Worm (Caenorhabditis elegans) whole organism, young adult: ENCODE results near the gene F26D10.13.

Experiments used
- C06A6.2 ChIP-seq: fragments of 200-800 bp; sonication (Bioruptor generic); conservative IDR thresholded peaks from 2 replicates; pipeline ENCODE4 v1.3.6; 2022; ENCODE audit warnings: missing genetic modification characterization, missing compliant biosample characterization
- F10E7.11 ChIP-seq: sonication (generic microtip); optimal IDR thresholded peaks from 2 replicates; lab custom pipeline; 2017; ENCODE audit warnings: mild to moderate bottlenecking, missing genetic modification characterization, moderate library complexity, missing compliant biosample characterization
- F33H1.4 ChIP-seq: fragments of 200-800 bp; sonication (Bioruptor generic); IDR thresholded peaks from 2 replicates; pipeline ENCODE4 v1.3.6; 2022; ENCODE audit warnings: missing genetic modification reagents, missing genetic modification characterization, missing compliant biosample characterization
- F37B4.10 ChIP-seq: fragments of 200-800 bp; sonication (Bioruptor generic); IDR thresholded peaks from 2 replicates; pipeline ENCODE4 v1.3.6; 2022; ENCODE audit warnings: missing genetic modification characterization, missing compliant biosample characterization
- F39B2.1 ChIP-seq: fragments of 200-800 bp; sonication (Bioruptor generic); IDR thresholded peaks from 2 replicates; pipeline ENCODE4 v1.3.6; 2022; ENCODE audit warnings: missing genetic modification reagents, missing genetic modification characterization, missing compliant biosample characterization
- F55B11.4 ChIP-seq: sonication (generic microtip); optimal IDR thresholded peaks from 2 replicates; lab custom pipeline; 2016; ENCODE audit warnings: missing compliant biosample characterization, missing genetic modification characterization, borderline replicate concordance; ENCODE audit not compliant: insufficient read depth
- F57C9.4 ChIP-seq: sonication (generic microtip); optimal IDR thresholded peaks from 2 replicates; lab custom pipeline; 2017; ENCODE audit warnings: mild to moderate bottlenecking, missing genetic modification characterization, missing compliant biosample characterization
- K12H6.12 ChIP-seq: fragments of 200-800 bp; sonication (Bioruptor generic); optimal IDR thresholded peaks from 2 replicates; lab custom pipeline; 2018; ENCODE audit warnings: mild to moderate bottlenecking, missing genetic modification characterization, missing compliant biosample characterization
- T07F8.4 ChIP-seq: sonication (generic microtip); optimal IDR thresholded peaks from 2 replicates; lab custom pipeline; 2016; ENCODE audit warnings: mild to moderate bottlenecking, missing genetic modification characterization, moderate library complexity, missing compliant biosample characterization
- T26A5.8 ChIP-seq: sonication (generic microtip); optimal IDR thresholded peaks from 2 replicates; lab custom pipeline; 2016; ENCODE audit warnings: missing genetic modification characterization, missing compliant biosample characterization
- Y56A3A.18 ChIP-seq: fragments of 200-800 bp; sonication (Bioruptor generic); IDR thresholded peaks from 2 replicates; pipeline ENCODE4 v1.3.6; 2022; ENCODE audit warnings: missing genetic modification reagents, missing genetic modification characterization, missing compliant biosample characterization
- Y79H2A.3 ChIP-seq: fragments of 200-800 bp; sonication (Bioruptor generic); conservative IDR thresholded peaks from 2 replicates; pipeline ENCODE4 v1.3.6; 2022; ENCODE audit warnings: missing genetic modification reagents, missing genetic modification characterization, missing compliant biosample characterization
- attf-3 ChIP-seq: fragments of 200-800 bp; sonication (Bioruptor generic); conservative IDR thresholded peaks from 2 replicates; pipeline ENCODE4 v1.3.6; 2022; ENCODE audit warnings: missing genetic modification reagents, missing genetic modification characterization, missing compliant biosample characterization
- ccch-3 ChIP-seq: fragments of 200-800 bp; sonication (Bioruptor generic); optimal IDR thresholded peaks from 2 replicates; lab custom pipeline; 2018; ENCODE audit warnings: mild to moderate bottlenecking, missing genetic modification characterization, missing compliant biosample characterization
- cebp-2 ChIP-seq: fragments of 200-800 bp; sonication (Bioruptor generic); IDR thresholded peaks from 2 replicates; pipeline ENCODE4 v1.3.6; 2022; ENCODE audit warnings: missing genetic modification characterization, missing compliant biosample characterization
- ceh-40 ChIP-seq: fragments of 200-800 bp; sonication (Bioruptor generic); IDR thresholded peaks from 2 replicates; pipeline ENCODE4 v1.3.6; 2022; ENCODE audit warnings: missing genetic modification characterization, missing compliant biosample characterization
- ceh-58 ChIP-seq: fragments of 200-800 bp; sonication (Bioruptor generic); IDR thresholded peaks from 2 replicates; pipeline ENCODE4 v1.3.6; 2022; ENCODE audit warnings: missing genetic modification characterization, missing compliant biosample characterization
- dox-1 ChIP-seq: fragments of 200-800 bp; sonication (Bioruptor generic); IDR thresholded peaks from 2 replicates; pipeline ENCODE4 v1.3.6; 2022; ENCODE audit warnings: missing genetic modification reagents, missing genetic modification characterization, missing compliant biosample characterization
- dpff-1 ChIP-seq: sonication (generic microtip); optimal IDR thresholded peaks from 2 replicates; lab custom pipeline; 2017; ENCODE audit warnings: mild to moderate bottlenecking, missing genetic modification characterization, missing compliant biosample characterization
- efl-1 ChIP-seq: fragments of 150-350 bp; optimal IDR thresholded peaks from 2 replicates; lab custom pipeline; 2014; ENCODE audit warnings: missing biosample characterization, missing genetic modification reagents, missing genetic modification characterization
- egl-18 ChIP-seq: fragments of 200-800 bp; sonication (Bioruptor generic); IDR thresholded peaks from 2 replicates; pipeline ENCODE4 v1.3.6; 2022; ENCODE audit warnings: missing genetic modification reagents, missing genetic modification characterization, missing compliant biosample characterization
- egl-44 ChIP-seq: fragments of 200-800 bp; sonication (Bioruptor generic); IDR thresholded peaks from 2 replicates; pipeline ENCODE4 v1.3.6; 2022; ENCODE audit warnings: missing genetic modification reagents, missing genetic modification characterization, missing compliant biosample characterization
- hmg-1.2 ChIP-seq: fragments of 200-800 bp; sonication (Bioruptor generic); IDR thresholded peaks from 2 replicates; pipeline ENCODE4 v1.3.6; 2022; ENCODE audit warnings: missing genetic modification reagents, missing genetic modification characterization, missing compliant biosample characterization
- hmg-20 ChIP-seq: fragments of 200-800 bp; sonication (Bioruptor generic); IDR thresholded peaks from 2 replicates; pipeline ENCODE4 v1.3.6; 2022; ENCODE audit warnings: missing genetic modification reagents, missing genetic modification characterization, missing compliant biosample characterization
- hsf-1 ChIP-seq: fragments of 200-800 bp; sonication (Bioruptor generic); IDR thresholded peaks from 2 replicates; pipeline ENCODE4 v1.3.6; 2022; ENCODE audit warnings: missing genetic modification reagents, missing genetic modification characterization, missing compliant biosample characterization
- let-526 ChIP-seq: fragments of 200-800 bp; sonication (Bioruptor generic); IDR thresholded peaks from 2 replicates; pipeline ENCODE4 v1.3.6; 2022; ENCODE audit warnings: missing genetic modification reagents, missing genetic modification characterization, missing compliant biosample characterization
- lin-35 ChIP-seq, 3 experiments: fragments of 150-350 bp in 2 of 3; sonication (generic microtip) in 1 of 3; optimal IDR thresholded peaks; 2 replicates each; lab custom pipeline; 2014 to 2018; ENCODE audit warnings: missing biosample characterization in 3 of 3, missing genetic modification characterization in 3 of 3, missing genetic modification reagents in 3 of 3
- lin-40 ChIP-seq: sonication (generic microtip); optimal IDR thresholded peaks from 2 replicates; lab custom pipeline; 2016; ENCODE audit warnings: missing genetic modification characterization, mild to moderate bottlenecking, missing compliant biosample characterization, missing genotype, missing genetic modification reagents
- lin-54 ChIP-seq: fragments of 200-800 bp; sonication (Bioruptor generic); optimal IDR thresholded peaks from 2 replicates; lab custom pipeline; 2018; ENCODE audit warnings: mild to moderate bottlenecking, missing genetic modification characterization, missing compliant biosample characterization
- lir-1 ChIP-seq: fragments of 200-800 bp; sonication (Bioruptor generic); conservative IDR thresholded peaks from 2 replicates; pipeline ENCODE4 v1.3.6; 2022; ENCODE audit warnings: missing genetic modification reagents, missing genetic modification characterization, missing compliant biosample characterization
- lsl-1 ChIP-seq: fragments of 200-800 bp; sonication (Bioruptor generic); optimal IDR thresholded peaks from 2 replicates; lab custom pipeline; 2018; ENCODE audit warnings: mild to moderate bottlenecking, missing genetic modification characterization, moderate library complexity, missing compliant biosample characterization
- madf-3 ChIP-seq: fragments of 200-800 bp; sonication (Bioruptor generic); IDR thresholded peaks from 2 replicates; pipeline ENCODE4 v1.3.6; 2022; ENCODE audit warnings: missing genetic modification reagents, missing genetic modification characterization, missing compliant biosample characterization
- madf-6 ChIP-seq: fragments of 200-800 bp; sonication (Bioruptor generic); IDR thresholded peaks from 2 replicates; pipeline ENCODE4 v1.3.6; 2022; ENCODE audit warnings: missing genetic modification reagents, missing genetic modification characterization, missing compliant biosample characterization
- madf-8 ChIP-seq: fragments of 200-800 bp; sonication (Bioruptor generic); conservative IDR thresholded peaks from 2 replicates; pipeline ENCODE4 v1.3.6; 2022; ENCODE audit warnings: missing genetic modification reagents, missing genetic modification characterization, missing compliant biosample characterization
- mcd-1 ChIP-seq: fragments of 200-800 bp; sonication (Bioruptor generic); IDR thresholded peaks from 2 replicates; pipeline ENCODE4 v1.3.6; 2022; ENCODE audit warnings: missing genetic modification reagents, missing genetic modification characterization, missing compliant biosample characterization
- mes-4 ChIP-seq: sonication (generic microtip); optimal IDR thresholded peaks from 2 replicates; lab custom pipeline; 2016; ENCODE audit warnings: missing genotype, missing genetic modification characterization, missing compliant biosample characterization
- mxl-1 ChIP-seq: sonication (generic microtip); optimal IDR thresholded peaks from 2 replicates; lab custom pipeline; 2016; ENCODE audit warnings: missing genetic modification characterization, missing compliant biosample characterization
- nfya-2 ChIP-seq: fragments of 200-800 bp; sonication (Bioruptor generic); IDR thresholded peaks from 2 replicates; pipeline ENCODE4 v1.3.6; 2022; ENCODE audit warnings: missing genetic modification reagents, missing genetic modification characterization, missing compliant biosample characterization
- pbrm-1 ChIP-seq: fragments of 200-800 bp; sonication (Bioruptor generic); IDR thresholded peaks from 2 replicates; pipeline ENCODE4 v1.3.6; 2022; ENCODE audit warnings: missing genetic modification reagents, missing genetic modification characterization, missing compliant biosample characterization
- pha-4 ChIP-seq: fragments of 150-350 bp; sonication (generic microtip); optimal IDR thresholded peaks from 2 replicates; lab custom pipeline; 2014; ENCODE audit warnings: missing biosample characterization, missing genetic modification reagents, missing genetic modification characterization
- rcor-1 ChIP-seq: fragments of 200-800 bp; sonication (Bioruptor generic); IDR thresholded peaks from 2 replicates; pipeline ENCODE4 v1.3.6; 2022; ENCODE audit warnings: missing genetic modification reagents, missing genetic modification characterization, missing compliant biosample characterization
- sea-2 ChIP-seq: fragments of 200-800 bp; sonication (Bioruptor generic); IDR thresholded peaks from 2 replicates; pipeline ENCODE4 v1.3.6; 2022; ENCODE audit warnings: missing genetic modification characterization, missing compliant biosample characterization
- snpc-1.3 ChIP-seq: sonication (generic microtip); optimal IDR thresholded peaks from 2 replicates; lab custom pipeline; 2017; ENCODE audit warnings: missing genetic modification characterization, mild to moderate bottlenecking, missing compliant biosample characterization, antibody characterized with exemption, moderate library complexity, missing genotype, missing genetic modification reagents; ENCODE audit not compliant: insufficient read depth
- tbp1 ChIP-seq: fragments of 200-800 bp; sonication (Bioruptor generic); optimal IDR thresholded peaks from 2 replicates; lab custom pipeline; 2018; ENCODE audit warnings: mild to moderate bottlenecking, missing genetic modification characterization, missing compliant biosample characterization
- xnd-1 ChIP-seq: sonication (generic microtip); optimal IDR thresholded peaks from 2 replicates; lab custom pipeline; 2016; ENCODE audit warnings: missing genotype, missing genetic modification reagents, missing genetic modification characterization, missing compliant biosample characterization
- ztf-22 ChIP-seq: fragments of 200-800 bp; sonication (Bioruptor generic); optimal IDR thresholded peaks from 2 replicates; lab custom pipeline; 2018; ENCODE audit warnings: mild to moderate bottlenecking, missing genetic modification characterization, moderate library complexity, missing compliant biosample characterization
- ztf-26 ChIP-seq: sonication (generic microtip); optimal IDR thresholded peaks from 2 replicates; lab custom pipeline; 2017; ENCODE audit warnings: missing genetic modification characterization, missing compliant biosample characterization
- ztf-28 ChIP-seq: fragments of 200-800 bp; sonication (Bioruptor generic); IDR thresholded peaks from 2 replicates; pipeline ENCODE4 v1.3.6; 2022; ENCODE audit warnings: missing genetic modification reagents, missing genetic modification characterization, missing compliant biosample characterization

Gene F26D10.13

DNA sequence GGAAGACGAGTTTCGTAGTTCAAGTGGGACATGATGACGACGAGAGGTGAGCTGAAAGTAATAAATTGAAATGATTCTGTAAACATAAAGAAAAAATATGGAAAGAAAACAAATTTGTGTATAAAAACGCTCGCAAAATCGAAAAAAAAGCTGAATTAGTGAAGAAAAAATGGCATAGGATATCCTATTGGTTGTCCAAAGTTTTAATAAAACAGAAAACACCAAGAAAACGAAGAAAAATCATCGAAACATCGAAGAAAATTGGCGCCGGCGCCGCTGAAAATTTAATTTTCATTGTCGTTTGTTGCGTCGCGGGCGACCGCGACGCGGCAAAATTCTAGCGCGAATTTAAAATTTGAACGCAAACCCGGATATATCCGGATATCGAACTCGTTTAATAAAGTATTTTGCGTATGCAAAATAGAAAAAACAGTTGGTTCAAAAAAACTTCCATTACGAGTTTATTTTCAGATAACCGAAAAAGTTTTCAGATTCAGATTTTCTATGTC lies 9.0 kb upstream of the F26D10.13 start, which contains the start of gene gln-5 (continued):
- TF ChIP-seq F10E7.11 (tag; lab: Kevin White, UChicago) (no peak), hsf-1 (GFP tag; lab: Robert Waterston, UW) (peak; percentile 95), dox-1 (GFP tag; lab: Robert Waterston, UW) (peak; percentile 81), Y56A3A.18 (GFP tag; lab: Robert Waterston, UW) (no peak), ceh-58 (no peak), cebp-2 (GFP tag; lab: Robert Waterston, UW) (no peak), K12H6.12 (no peak), ccch-3 (GFP tag; lab: Kevin White, UChicago) (no peak), F57C9.4 (tag; lab: Kevin White, UChicago) (no peak), F39B2.1 (GFP tag; lab: Robert Waterston, UW) (no peak), nfya-2 (GFP tag; lab: Robert Waterston, UW) (no peak), pha-4 (tag; lab: Kevin White, UChicago) (no peak), hmg-20 (GFP tag; lab: Robert Waterston, UW) (no peak), lin-40 (no peak), mcd-1 (GFP tag; lab: Robert Waterston, UW) (peak; percentile 37; the same call in 1 of the 2 replicates), mes-4 (tag; lab: Kevin White, UChicago) (no peak), let-526 (GFP tag; lab: Robert Waterston, UW) (no peak), F55B11.4 (tag; lab: Kevin White, UChicago) (no peak), ztf-28 (GFP tag; lab: Robert Waterston, UW) (no peak), C06A6.2 (GFP tag; lab: Robert Waterston, UW) (no peak), dpff-1 (tag; lab: Kevin White, UChicago) (no peak), lsl-1 (GFP tag; lab: Kevin White, UChicago) (peak; percentile 71), lin-35 (GFP tag; optimal IDR thresholded peaks at IDR 0.05; lab: Kevin White, UChicago) (peak in 1 of 3 experiments; percentile 7), xnd-1 (tag; lab: Kevin White, UChicago) (peak; percentile 93), efl-1 (GFP tag; lab: Kevin White, UChicago) (peak; percentile 97), lin-54 (GFP tag; lab: Kevin White, UChicago) (peak; percentile 79), attf-3 (GFP tag; lab: Robert Waterston, UW) (no peak), F37B4.10 (GFP tag; lab: Robert Waterston, UW) (no peak), hmg-1.2 (GFP tag; lab: Robert Waterston, UW) (peak; percentile 52; the same call in 1 of the 2 replicates), rcor-1 (GFP tag; lab: Robert Waterston, UW) (peak; percentile 77), T26A5.8 (no peak), pbrm-1 (GFP tag; lab: Robert Waterston, UW) (no peak), lir-1 (GFP tag; lab: Robert Waterston, UW) (no peak; the same call in 1 of the 2 replicates), ztf-26 (tag; lab: Kevin White, UChicago) (no peak), mxl-1 (no peak), madf-3 (peak; percentile 96), F33H1.4 (peak; percentile 74), madf-6 (GFP tag; lab: Robert Waterston, UW) (peak; percentile 98), Y79H2A.3 (GFP tag; lab: Robert Waterston, UW) (no peak), T07F8.4 (tag; lab: Kevin White, UChicago) (no peak), madf-8 (GFP tag; lab: Robert Waterston, UW) (peak; percentile 95), egl-44 (no peak), sea-2 (no peak), snpc-1.3 (tag; lab: Kevin White, UChicago) (peak; percentile 41), ztf-22 (GFP tag; lab: Kevin White, UChicago) (no peak), tbp1 (GFP tag; lab: Kevin White, UChicago) (peak; percentile 42), ceh-40 (no peak), egl-18 (GFP tag; lab: Robert Waterston, UW) (no peak)
